Fruit fly (Drosophila melanogaster) whole organism, embryonic: Measurements from ENCODE around the gene CG16903.

Experiments used
- Abd-B ChIP-seq: fragments of 200-800 bp; sonication (Bioruptor generic); optimal IDR thresholded peaks from 2 replicates; lab custom pipeline; 2018; ENCODE audit warnings: missing biosample characterization, mild to moderate bottlenecking, missing genetic modification characterization, moderate library complexity
- Blimp-1 ChIP-seq: fragments of 200-800 bp; sonication (Bioruptor generic); optimal IDR thresholded peaks from 3 replicates; lab custom pipeline; 2018; ENCODE audit warnings: missing biosample characterization, missing genetic modification characterization, mild to moderate bottlenecking, moderate library complexity, missing genetic modification reagents
- BtbVII ChIP-seq: fragments of 200-800 bp; sonication (Bioruptor generic); optimal IDR thresholded peaks from 3 replicates; lab custom pipeline; 2017; ENCODE audit warnings: missing biosample characterization, mild to moderate bottlenecking, missing genetic modification characterization
- CG11247 ChIP-seq: fragments of 200-800 bp; sonication (Bioruptor generic); IDR thresholded peaks from 2 replicates; pipeline ENCODE4 v1.3.6; 2022; ENCODE audit warnings: missing biosample characterization, missing genetic modification characterization
- CG11456 ChIP-seq: fragments of 200-800 bp; sonication (Bioruptor generic); IDR thresholded peaks from 3 replicates; pipeline ENCODE4 v1.3.6; 2022; ENCODE audit warnings: missing biosample characterization, missing genetic modification characterization
- CG12391 ChIP-seq: fragments of 200-800 bp; sonication (Bioruptor generic); optimal IDR thresholded peaks from 3 replicates; lab custom pipeline; 2018; ENCODE audit warnings: missing biosample characterization, mild to moderate bottlenecking, missing genetic modification characterization, moderate library complexity
- CG12942 ChIP-seq: fragments of 200-800 bp; sonication (Bioruptor generic); optimal IDR thresholded peaks from 3 replicates; lab custom pipeline; 2016; ENCODE audit warnings: missing biosample characterization, missing genetic modification characterization
- CG15269 ChIP-seq: fragments of 200-800 bp; sonication (Bioruptor generic); optimal IDR thresholded peaks from 2 replicates; lab custom pipeline; 2018; ENCODE audit warnings: missing biosample characterization, mild to moderate bottlenecking, missing genetic modification characterization, moderate library complexity
- CG16779 ChIP-seq: fragments of 200-800 bp; sonication (Bioruptor generic); IDR thresholded peaks from 2 replicates; pipeline ENCODE4 v1.3.6; 2022; ENCODE audit warnings: missing biosample characterization, missing genetic modification characterization
- CG17359 ChIP-seq: fragments of 200-800 bp; sonication (Bioruptor generic); optimal IDR thresholded peaks from 3 replicates; lab custom pipeline; 2018; ENCODE audit warnings: missing biosample characterization, mild to moderate bottlenecking, missing genetic modification characterization, moderate library complexity
- CG17361 ChIP-seq: fragments of 200-800 bp; sonication (Bioruptor generic); IDR thresholded peaks from 3 replicates; pipeline ENCODE4 v1.3.6; 2022; ENCODE audit warnings: missing biosample characterization, missing genetic modification characterization
- CG18599 ChIP-seq: fragments of 200-800 bp; sonication (Bioruptor generic); optimal IDR thresholded peaks from 3 replicates; lab custom pipeline; 2017; ENCODE audit warnings: missing biosample characterization, missing genetic modification characterization, mild to moderate bottlenecking, moderate library complexity, missing genetic modification reagents
- CG3065 ChIP-seq: fragments of 200-800 bp; sonication (Bioruptor generic); optimal IDR thresholded peaks from 2 replicates; lab custom pipeline; 2016; ENCODE audit warnings: missing biosample characterization, missing genetic modification characterization
- CG3163 ChIP-seq: fragments of 200-800 bp; sonication (Bioruptor generic); optimal IDR thresholded peaks from 3 replicates; lab custom pipeline; 2016; ENCODE audit warnings: missing biosample characterization, missing genetic modification characterization
- CG32772 ChIP-seq: fragments of 200-800 bp; sonication (Bioruptor generic); IDR thresholded peaks from 2 replicates; pipeline ENCODE4 v1.3.6; 2022; ENCODE audit warnings: missing biosample characterization, missing genetic modification characterization
- CG34422 ChIP-seq: fragments of 200-800 bp; sonication (Bioruptor generic); IDR thresholded peaks from 3 replicates; pipeline ENCODE4 v1.3.6; 2022; ENCODE audit warnings: missing biosample characterization, missing genetic modification characterization
- CG4404 ChIP-seq: fragments of 200-800 bp; sonication (Bioruptor generic); IDR thresholded peaks from 2 replicates; pipeline ENCODE4 v1.3.6; 2022; ENCODE audit warnings: missing biosample characterization, missing genetic modification characterization
- CG4707 ChIP-seq: fragments of 200-800 bp; sonication (Bioruptor generic); optimal IDR thresholded peaks from 2 replicates; lab custom pipeline; 2018; ENCODE audit warnings: missing biosample characterization, mild to moderate bottlenecking, missing genetic modification characterization, moderate library complexity
- CG7745 ChIP-seq: fragments of 200-800 bp; sonication (Bioruptor generic); optimal IDR thresholded peaks from 2 replicates; lab custom pipeline; 2018; ENCODE audit warnings: missing biosample characterization, mild to moderate bottlenecking, missing genetic modification characterization, moderate library complexity
- Dll ChIP-seq: fragments of 200-800 bp; sonication (Bioruptor generic); IDR thresholded peaks from 4 replicates; pipeline ENCODE4 v1.3.6; 2022; ENCODE audit warnings: missing biosample characterization, missing genetic modification characterization; ENCODE audit not compliant: partially characterized antibody
- ERR ChIP-seq: fragments of 200-800 bp; sonication (Bioruptor generic); optimal IDR thresholded peaks from 2 replicates; lab custom pipeline; 2016; ENCODE audit warnings: missing biosample characterization, missing genetic modification characterization
- Ets65A ChIP-seq: fragments of 200-800 bp; sonication (Bioruptor generic); peaks from one replicate; lab custom pipeline; 2016; ENCODE audit warnings: missing biosample characterization, missing genetic modification characterization
- Fer1 ChIP-seq: fragments of 200-800 bp; sonication (Bioruptor generic); optimal IDR thresholded peaks from 2 replicates; lab custom pipeline; 2017; ENCODE audit warnings: missing biosample characterization, mild to moderate bottlenecking, missing genetic modification characterization
- HLH54F ChIP-seq: fragments of 200-800 bp; sonication (Bioruptor generic); optimal IDR thresholded peaks from 3 replicates; lab custom pipeline; 2016; ENCODE audit warnings: missing biosample characterization, missing genetic modification characterization
- Hr78 ChIP-seq, 2 experiments: fragments of 200-800 bp in 1 of 2; fragments of >200 bp in 1 of 2; sonication (Bioruptor generic) in 1 of 2; optimal IDR thresholded peaks; 2 replicates each; lab custom pipeline; 2017 to 2019; ENCODE audit warnings: missing biosample characterization in 2 of 2, missing genetic modification characterization in 2 of 2, mild to moderate bottlenecking in 1 of 2, moderate library complexity in 1 of 2
- Max ChIP-seq: fragments of 200-800 bp; sonication (Bioruptor generic); optimal IDR thresholded peaks from 2 replicates; lab custom pipeline; 2016; ENCODE audit warnings: missing biosample characterization, mild to moderate bottlenecking, missing genetic modification characterization
- Stat92E ChIP-seq, 3 experiments: fragments of >200 bp in 2 of 3; fragments of 200-800 bp in 1 of 3; sonication (Bioruptor generic) in 1 of 3; optimal IDR thresholded peaks; 2 replicates each; lab custom pipeline; 2017 to 2019; ENCODE audit warnings: missing biosample characterization in 3 of 3, missing genetic modification characterization in 3 of 3, mild to moderate bottlenecking in 1 of 3, moderate library complexity in 1 of 3
- al ChIP-seq: fragments of 200-800 bp; sonication (Bioruptor generic); IDR thresholded peaks from 2 replicates; pipeline ENCODE4 v1.3.6; 2022; ENCODE audit warnings: missing biosample characterization, missing genetic modification characterization
- bigmax ChIP-seq: fragments of 200-800 bp; sonication (Bioruptor generic); optimal IDR thresholded peaks from 2 replicates; lab custom pipeline; 2018; ENCODE audit warnings: missing biosample characterization, mild to moderate bottlenecking, missing genetic modification characterization
- bsh ChIP-seq, 2 experiments: fragments of 200-800 bp; sonication (Bioruptor generic); optimal IDR thresholded peaks; 2 replicates each; lab custom pipeline; 2017 to 2018; ENCODE audit warnings: mild to moderate bottlenecking in 2 of 2, missing biosample characterization in 2 of 2, missing genetic modification characterization in 2 of 2, moderate library complexity in 1 of 2
- dpn ChIP-seq, 2 experiments: fragments of 200-800 bp; sonication (Bioruptor generic); optimal IDR thresholded peaks; 3 replicates each; lab custom pipeline; 2016; ENCODE audit warnings: missing biosample characterization in 2 of 2, missing genetic modification characterization in 2 of 2
- eyg ChIP-seq: fragments of 200-800 bp; sonication (Bioruptor generic); optimal IDR thresholded peaks from 3 replicates; lab custom pipeline; 2016; ENCODE audit warnings: missing biosample characterization, missing genetic modification characterization
- grau ChIP-seq: fragments of 200-800 bp; optimal IDR thresholded peaks from 3 replicates; lab custom pipeline; 2019; ENCODE audit warnings: missing biosample characterization, mild to moderate bottlenecking, missing genetic modification characterization, moderate library complexity
- hb ChIP-seq: fragments of 200-800 bp; sonication (Bioruptor generic); IDR thresholded peaks from 3 replicates; pipeline ENCODE4 v1.3.6; 2022; ENCODE audit warnings: missing biosample characterization, missing genetic modification characterization; ENCODE audit not compliant: partially characterized antibody
- hkb ChIP-seq, 2 experiments: fragments of 200-800 bp in 1 of 2; fragments of >200 bp in 1 of 2; sonication (Bioruptor generic) in 1 of 2; IDR thresholded peaks in 1 of 2; optimal IDR thresholded peaks in 1 of 2; 2 replicates each; pipeline versions ENCODE4 v1.3.6 to Lab custom; 2017 to 2022; ENCODE audit warnings: missing biosample characterization in 1 of 2, missing genetic modification characterization in 1 of 2
- nerfin-1 ChIP-seq: fragments of 200-800 bp; sonication (Bioruptor generic); optimal IDR thresholded peaks from 3 replicates; lab custom pipeline; 2019; ENCODE audit warnings: missing biosample characterization, mild to moderate bottlenecking, missing genetic modification characterization, moderate library complexity
- nmo ChIP-seq: fragments of 200-800 bp; sonication (Bioruptor generic); optimal IDR thresholded peaks from 2 replicates; lab custom pipeline; 2018; ENCODE audit warnings: missing biosample characterization, mild to moderate bottlenecking, missing genetic modification characterization, moderate library complexity
- rib ChIP-seq: fragments of 200-800 bp; sonication (Bioruptor generic); IDR thresholded peaks from 2 replicates; pipeline ENCODE4 v1.3.6; 2022; ENCODE audit warnings: missing biosample characterization, missing genetic modification characterization
- scrt ChIP-seq: fragments of 200-800 bp; sonication (Bioruptor generic); optimal IDR thresholded peaks from 2 replicates; lab custom pipeline; 2018; ENCODE audit warnings: missing biosample characterization, mild to moderate bottlenecking, missing genetic modification characterization, moderate library complexity
- sd ChIP-seq: fragments of 200-800 bp; sonication (Bioruptor generic); optimal IDR thresholded peaks from 3 replicates; lab custom pipeline; 2018; ENCODE audit warnings: missing biosample characterization, mild to moderate bottlenecking, missing genetic modification characterization, moderate library complexity
- sens-2 ChIP-seq: fragments of 200-800 bp; sonication (Bioruptor generic); IDR thresholded peaks from 2 replicates; pipeline ENCODE4 v1.3.6; 2022; ENCODE audit warnings: missing biosample characterization, missing genetic modification characterization
- so ChIP-seq: fragments of 200-800 bp; sonication (Bioruptor generic); IDR thresholded peaks from 3 replicates; pipeline ENCODE4 v1.3.6; 2022; ENCODE audit warnings: missing biosample characterization, missing genetic modification characterization
- tap ChIP-seq: fragments of 200-800 bp; optimal IDR thresholded peaks from 3 replicates; lab custom pipeline; 2019; ENCODE audit warnings: missing biosample characterization, mild to moderate bottlenecking, missing genetic modification characterization, moderate library complexity
- trem ChIP-seq: fragments of 200-800 bp; optimal IDR thresholded peaks from 3 replicates; lab custom pipeline; 2019; ENCODE audit warnings: missing biosample characterization, mild to moderate bottlenecking, missing genetic modification characterization, moderate library complexity
- tup ChIP-seq: fragments of 200-800 bp; sonication (Bioruptor generic); optimal IDR thresholded peaks from 2 replicates; lab custom pipeline; 2016; ENCODE audit warnings: missing biosample characterization, mild to moderate bottlenecking, missing genetic modification characterization, moderate library complexity
- vvl ChIP-seq: fragments of 200-800 bp; sonication (Bioruptor generic); IDR thresholded peaks from 2 replicates; pipeline ENCODE4 v1.3.6; 2022; ENCODE audit warnings: missing biosample characterization, missing genetic modification characterization
- wek ChIP-seq: fragments of 200-800 bp; sonication (Bioruptor generic); optimal IDR thresholded peaks from 3 replicates; lab custom pipeline; 2018; ENCODE audit warnings: missing biosample characterization, mild to moderate bottlenecking, missing genetic modification characterization, moderate library complexity
- zfh2 ChIP-seq: fragments of 200-800 bp; sonication (Bioruptor generic); optimal IDR thresholded peaks from 2 replicates; lab custom pipeline; 2016; ENCODE audit warnings: missing biosample characterization, missing genetic modification characterization

CG16903 gene

dm6 chrX:2080367-2080927 lies at the start of gene CG16903, which contains the start of gene Unc-76 (continued):
- TF ChIP-seq BtbVII (GFP tag; lab: Kevin White, UChicago) (peak; percentile 63), Hr78 (GFP tag; optimal IDR thresholded peaks at IDR 0.05; lab: Kevin White, UChicago) (peak in 1 of 2 experiments; percentile 24), hb (no peak), Max (no peak), dpn (GFP tag; optimal IDR thresholded peaks at IDR 0.05; lab: Kevin White, UChicago) (peak; percentile 7 to 35), bigmax (peak; percentile 26), tup (GFP tag; lab: Kevin White, UChicago) (no peak), CG7745 (tag; lab: Kevin White, UChicago) (no peak), CG17359 (tag; lab: Kevin White, UChicago) (peak; percentile 29), HLH54F (GFP tag; lab: Kevin White, UChicago) (peak; percentile 35), so (peak; percentile 26; the same call in 1 of the 3 replicates), rib (GFP tag; lab: Robert Waterston, UW) (0 out of 2 replicates have a peak, but pooled peaks have one; percentile 17), Ets65A (GFP tag; lab: Kevin White, UChicago) (peak; percentile 88), tap (peak; percentile 28), ERR (GFP tag; lab: Kevin White, UChicago) (no peak), CG4707 (GFP tag; lab: Kevin White, UChicago) (peak; percentile 40), eyg (GFP tag; lab: Kevin White, UChicago) (no peak), sd (tag; lab: Kevin White, UChicago) (peak; percentile 48), CG16779 (no peak), CG3065 (peak; percentile 2), sens-2 (GFP tag; lab: Robert Waterston, UW) (no peak), CG17361 (GFP tag; lab: Robert Waterston, UW) (peak; percentile 31; the same call in 1 of the 3 replicates), Blimp-1 (GFP tag; lab: Kevin White, UChicago) (peak; percentile 33), CG11247 (GFP tag; lab: Robert Waterston, UW) (no peak), trem (tag; lab: Kevin White, UChicago) (peak; percentile 94), Fer1 (GFP tag; lab: Kevin White, UChicago) (peak; percentile 75), vvl (GFP tag; lab: Robert Waterston, UW) (peak; percentile 60; the same call in 1 of the 2 replicates), zfh2 (GFP tag; lab: Kevin White, UChicago) (no peak), grau (tag; lab: Kevin White, UChicago) (peak; percentile 51), CG12942 (GFP tag; lab: Kevin White, UChicago) (no peak), CG34422 (GFP tag; lab: Robert Waterston, UW) (0 out of 3 replicates have a peak, but pooled peaks have one; percentile 28), Stat92E (GFP tag; optimal IDR thresholded peaks at IDR 0.05; lab: Kevin White, UChicago) (peak in 1 of 3 experiments; percentile 87), Dll (GFP tag; lab: Robert Waterston, UW) (peak; percentile 40; the same call in 2 of the 4 replicates), nmo (peak; percentile 70), CG12391 (tag; lab: Kevin White, UChicago) (peak; percentile 60), CG15269 (peak; percentile 38), Abd-B (GFP tag; lab: Kevin White, UChicago) (peak; percentile 17), nerfin-1 (peak; percentile 47), bsh (GFP tag; optimal IDR thresholded peaks at IDR 0.05; lab: Kevin White, UChicago) (peak in 1 of 2 experiments; percentile 21), hkb (optimal IDR thresholded peaks at IDR 0.05; lab: Kevin White, UChicago) (peak; percentile 61), hkb (GFP tag; IDR thresholded peaks at IDR 0.05; lab: Robert Waterston, UW) (peak; percentile 65), al (GFP tag; lab: Robert Waterston, UW) (0 out of 2 replicates have a peak, but pooled peaks have one; percentile 20), scrt (GFP tag; lab: Kevin White, UChicago) (peak; percentile 51), CG11456 (GFP tag; lab: Robert Waterston, UW) (0 out of 3 replicates have a peak, but pooled peaks have one; percentile 20), wek (GFP tag; lab: Kevin White, UChicago) (peak; percentile 60), CG32772 (GFP tag; lab: Robert Waterston, UW) (no peak), CG4404 (no peak), CG18599 (GFP tag; lab: Kevin White, UChicago) (peak; percentile 53), CG3163 (GFP tag; lab: Kevin White, UChicago) (peak; percentile 25)
